Worm (Caenorhabditis elegans) whole organism, midembryonic: ENCODE results near the gene zipt-3.
A peak's percentile ranks its signal among the peaks of the same experiment; 100 is the strongest.

ENCODE experiments used
- T22C8.4 ChIP-seq: fragments of 200-800 bp; sonication (Bioruptor generic); IDR thresholded peaks from 2 replicates; pipeline ENCODE4 v1.3.6; 2022; ENCODE audit warnings: missing genetic modification characterization, missing compliant biosample characterization
- cog-1 ChIP-seq: sonication (generic microtip); optimal IDR thresholded peaks from 2 replicates; lab custom pipeline; 2016; ENCODE audit warnings: missing genetic modification characterization, missing compliant biosample characterization
- flt-1 ChIP-seq: fragments of 200-800 bp; sonication (Bioruptor generic); IDR thresholded peaks from 2 replicates; pipeline ENCODE4 v1.3.6; 2022; ENCODE audit warnings: missing genetic modification characterization, missing compliant biosample characterization
- klf-2 ChIP-seq: fragments of 200-800 bp; sonication (Bioruptor generic); conservative IDR thresholded peaks from 2 replicates; pipeline ENCODE4 v1.3.6; 2022; ENCODE audit warnings: missing genetic modification reagents, missing genetic modification characterization, missing compliant biosample characterization
- med-1 ChIP-seq: sonication (generic microtip); optimal IDR thresholded peaks from 2 replicates; lab custom pipeline; 2017; ENCODE audit warnings: missing genetic modification characterization, mild to moderate bottlenecking, missing compliant biosample characterization, antibody characterized with exemption, missing genetic modification reagents; ENCODE audit not compliant: insufficient read depth
- ref-1 ChIP-seq: fragments of 200-800 bp; sonication (Bioruptor generic); conservative IDR thresholded peaks from 2 replicates; pipeline ENCODE4 v1.3.6; 2022; ENCODE audit warnings: missing genetic modification reagents, missing genetic modification characterization, missing compliant biosample characterization
- tab-1 ChIP-seq: fragments of 200-800 bp; sonication (Bioruptor generic); IDR thresholded peaks from 2 replicates; pipeline ENCODE4 v1.3.6; 2022; ENCODE audit warnings: missing genetic modification characterization, missing compliant biosample characterization
- ztf-23 ChIP-seq: fragments of 200-800 bp; sonication (Bioruptor generic); IDR thresholded peaks from 2 replicates; pipeline ENCODE4 v1.3.6; 2022; ENCODE audit warnings: missing genetic modification reagents, missing genetic modification characterization, missing compliant biosample characterization
- ztf-29 ChIP-seq: fragments of 200-800 bp; sonication (Bioruptor generic); IDR thresholded peaks from 2 replicates; pipeline ENCODE4 v1.3.6; 2022; ENCODE audit warnings: missing genetic modification reagents, missing genetic modification characterization, missing compliant biosample characterization

The zipt-3 gene

ce11 chrII:5714807-5715206 lies 3.1 kb upstream of the zipt-3 start, which contains the start of the genes tiar-1 and lelo-4:
TSS of gene tiar-1 (minus strand) at chrII:5714823.
TSS of gene lelo-4 (plus strand) at chrII:5714924.
- TF ChIP-seq ref-1 (no peak), flt-1 (0 out of 2 replicates have a peak, but pooled peaks have one; percentile 13)

DNA sequence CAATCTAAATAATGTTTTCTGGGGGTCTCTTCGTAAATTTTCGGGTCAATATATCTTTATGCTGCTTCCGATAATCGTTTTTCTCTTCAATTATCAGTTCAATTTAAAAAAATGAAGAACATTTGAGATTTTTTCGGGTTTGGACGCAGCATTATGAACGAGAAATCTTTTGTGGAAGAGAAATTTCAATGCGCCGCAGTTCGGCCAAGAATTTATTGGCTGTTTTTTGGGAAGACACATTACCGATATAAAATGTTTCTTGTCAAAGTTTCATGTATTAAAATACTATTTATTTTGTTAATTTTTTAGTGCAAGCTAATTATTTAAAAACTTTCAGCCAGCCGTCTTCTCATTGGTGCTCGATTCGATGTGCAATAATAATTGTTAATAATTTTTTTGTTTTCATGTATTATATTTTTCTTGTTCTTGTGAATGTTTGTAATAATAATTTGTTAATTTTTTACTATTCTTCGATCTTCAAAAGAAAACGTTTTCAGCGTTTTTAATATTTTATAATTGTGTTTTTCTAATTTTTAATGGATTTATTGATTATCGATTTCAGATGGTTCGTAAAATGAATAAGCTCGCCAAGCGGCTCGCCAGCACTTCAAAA lies 2.1 kb upstream of the zipt-3 start, which contains the start of the genes C18A3.10 and C18A3.3:
Gene C18A3.10, minus strand, starts transcription at position 101 of the 613 bp plus-strand sequence.
Gene C18A3.3, plus strand, starts transcription at position 563 of the 613 bp plus-strand sequence.
- TF ChIP-seq ref-1: no peak
- TF ChIP-seq ztf-23 (GFP tag; lab: Robert Waterston, UW): no peak
- no peak for TF ChIP-seq med-1 (GFP tag; lab: Kevin White, UChicago)

- TF ChIP-seq med-1 (GFP tag; lab: Kevin White, UChicago): no peak
- no peak for TF ChIP-seq tab-1 (GFP tag; lab: Robert Waterston, UW)
- TF ChIP-seq T22C8.4 (GFP tag; lab: Robert Waterston, UW): no peak
- no peak for TF ChIP-seq klf-2 (GFP tag; lab: Robert Waterston, UW)
- TF ChIP-seq ztf-29: no peak
- TF ChIP-seq ref-1: no peak
- TF ChIP-seq ztf-23 (GFP tag; lab: Robert Waterston, UW): no peak
- no peak for TF ChIP-seq cog-1
- no peak for TF ChIP-seq flt-1
These were observed 1.9 kb downstream of the zipt-3 start, which contains the start of gene damt-1 for ce11 chrII:5719848-5720247. TSS of gene damt-1 (plus strand) at chrII:5720148.

DNA sequence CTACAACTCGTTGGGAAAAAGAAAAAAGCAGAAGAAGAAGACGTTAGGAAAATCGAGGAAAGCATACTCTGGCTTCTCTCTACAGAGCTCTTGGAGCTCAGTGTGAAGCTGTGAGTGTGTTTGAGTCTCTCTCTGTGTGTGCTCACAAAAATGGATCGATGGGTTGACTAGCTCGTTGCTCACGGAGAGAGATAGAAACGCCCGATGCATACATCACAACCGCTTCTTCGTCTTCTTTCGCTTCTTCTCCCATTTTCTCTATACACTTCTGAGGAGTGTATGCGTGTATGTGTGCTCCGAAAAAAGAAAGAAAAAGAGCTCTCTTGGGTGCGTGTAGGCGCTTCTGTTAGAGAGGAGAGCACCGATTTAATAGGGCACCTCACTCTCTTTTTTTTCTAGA lies 7.2 kb downstream of the zipt-3 start:
- TF ChIP-seq cog-1: no peak

ce11 chrII:5727707-5728106 lies 9.8 kb downstream of the zipt-3 start, which contains the start of gene rab-3:
TSS of gene rab-3 (minus strand) at chrII:5727853.
- TF ChIP-seq tab-1 (GFP tag; lab: Robert Waterston, UW) (no peak), flt-1 (no peak), ztf-23 (GFP tag; lab: Robert Waterston, UW) (no peak), cog-1 (no peak), ref-1 (no peak), T22C8.4 (GFP tag; lab: Robert Waterston, UW) (no peak), klf-2 (GFP tag; lab: Robert Waterston, UW) (no peak), ztf-29 (no peak), med-1 (GFP tag; lab: Kevin White, UChicago) (no peak)

- no peak for TF ChIP-seq tab-1 (GFP tag; lab: Robert Waterston, UW)
- no peak for TF ChIP-seq ref-1
- TF ChIP-seq flt-1: no peak
- no peak for TF ChIP-seq cog-1
- no peak for TF ChIP-seq klf-2 (GFP tag; lab: Robert Waterston, UW)
- TF ChIP-seq med-1 (GFP tag; lab: Kevin White, UChicago): no peak
- TF ChIP-seq ztf-29: no peak
- no peak for TF ChIP-seq T22C8.4 (GFP tag; lab: Robert Waterston, UW)
- no peak for TF ChIP-seq ztf-23 (GFP tag; lab: Robert Waterston, UW)
These were observed 12.6 kb downstream of the zipt-3 start, which contains the start of the genes C18A3.7 and C18A3.11 for ce11 chrII:5730343-5731083. TSS of gene C18A3.7 (minus strand) at chrII:5730443. TSS of gene C18A3.11 (plus strand) at chrII:5731033.

DNA sequence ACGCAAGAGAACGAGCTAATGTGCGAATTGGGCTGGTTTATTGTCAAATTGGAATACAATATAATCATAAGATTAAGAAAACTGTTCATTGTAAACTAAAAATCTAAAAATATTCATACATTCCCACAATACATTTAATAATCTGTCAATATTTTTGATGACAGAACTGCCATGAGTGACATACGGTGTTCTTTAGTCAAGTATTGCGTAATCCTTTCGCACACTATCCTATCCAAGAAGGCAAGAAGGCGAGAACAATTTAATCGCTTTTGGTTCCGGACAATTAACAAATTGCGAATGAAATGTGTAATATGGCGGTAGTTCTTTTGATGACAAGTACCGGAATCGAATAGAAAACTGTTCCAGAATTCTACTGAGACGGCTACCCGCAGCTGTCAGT lies 17.0 kb downstream of the zipt-3 start:
- TF ChIP-seq med-1 (GFP tag; lab: Kevin White, UChicago) (no peak), ztf-23 (GFP tag; lab: Robert Waterston, UW) (no peak), ztf-29 (no peak)

DNA sequence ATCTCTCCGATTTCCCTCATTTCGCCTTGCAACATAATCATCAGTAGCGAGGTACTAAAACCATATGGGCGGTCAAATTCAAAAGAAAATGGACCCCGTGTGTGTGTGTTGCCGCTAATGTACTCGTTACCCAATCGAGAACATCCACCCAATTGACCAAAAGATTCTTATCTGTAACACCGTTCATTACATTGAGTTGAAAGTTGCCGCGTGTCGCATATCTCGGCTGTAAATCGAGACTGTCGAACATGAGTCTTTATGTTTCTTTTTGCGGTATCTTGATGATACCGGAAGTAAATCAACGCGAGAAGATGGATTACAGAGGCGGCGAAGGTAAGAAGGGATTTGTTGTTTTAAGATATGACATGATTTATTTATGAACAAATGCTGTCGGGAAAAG lies 17.8 kb downstream of the zipt-3 start:
- TF ChIP-seq med-1 (GFP tag; lab: Kevin White, UChicago): no peak
- TF ChIP-seq ztf-29: no peak
- TF ChIP-seq flt-1: no peak
- no peak for TF ChIP-seq T22C8.4 (GFP tag; lab: Robert Waterston, UW)
- TF ChIP-seq ref-1: no peak
- no peak for TF ChIP-seq ztf-23 (GFP tag; lab: Robert Waterston, UW)
- TF ChIP-seq cog-1: no peak
- TF ChIP-seq klf-2 (GFP tag; lab: Robert Waterston, UW): no peak
- no peak for TF ChIP-seq tab-1 (GFP tag; lab: Robert Waterston, UW)

DNA sequence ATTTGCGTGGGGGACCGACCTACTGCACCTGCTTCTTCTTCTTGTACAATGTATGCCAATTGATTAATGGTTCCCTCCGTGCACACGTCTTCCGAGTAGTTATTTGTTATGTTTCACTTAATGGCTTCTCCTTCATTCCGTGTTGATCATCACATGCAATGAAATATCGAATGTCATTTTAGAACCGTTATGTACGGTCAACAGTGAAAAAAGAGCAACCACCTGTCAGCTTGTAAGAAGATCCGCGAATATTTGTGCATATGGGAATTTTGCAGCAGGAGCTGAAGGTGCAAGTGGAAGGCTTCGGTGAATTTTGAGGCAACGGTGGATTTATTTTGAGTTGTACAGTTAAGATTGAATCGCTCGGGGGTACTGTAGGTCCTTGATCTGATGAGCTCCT lies 18.7 kb downstream of the zipt-3 start:
- TF ChIP-seq cog-1: no peak
- TF ChIP-seq T22C8.4 (GFP tag; lab: Robert Waterston, UW): no peak
- TF ChIP-seq ztf-23 (GFP tag; lab: Robert Waterston, UW): no peak
- TF ChIP-seq ztf-29: no peak
- TF ChIP-seq klf-2 (GFP tag; lab: Robert Waterston, UW): no peak

ce11 chrII:5738795-5739194 lies 20.9 kb downstream of the zipt-3 start, which contains the start of gene hlh-14:
TSS of gene hlh-14 (minus strand) at chrII:5738895.
- no peak for TF ChIP-seq ref-1
- no peak for TF ChIP-seq tab-1 (GFP tag; lab: Robert Waterston, UW)
- no peak for TF ChIP-seq T22C8.4 (GFP tag; lab: Robert Waterston, UW)
- TF ChIP-seq flt-1: no peak
- no peak for TF ChIP-seq med-1 (GFP tag; lab: Kevin White, UChicago)
- no peak for TF ChIP-seq ztf-29
- no peak for TF ChIP-seq ztf-23 (GFP tag; lab: Robert Waterston, UW)
- TF ChIP-seq klf-2 (GFP tag; lab: Robert Waterston, UW): no peak
- no peak for TF ChIP-seq cog-1
